Fruit fly (Drosophila melanogaster) whole organism, prepupa: Measurements from ENCODE around the gene piwi.

Experiments
- CG10631 ChIP-seq: fragments of 200-800 bp; sonication (Bioruptor generic); optimal IDR thresholded peaks from 2 replicates; lab custom pipeline; 2016; ENCODE audit warnings: missing biosample characterization, missing genetic modification characterization
- CG15336 ChIP-seq: fragments of 200-800 bp; sonication (Bioruptor generic); IDR thresholded peaks from 2 replicates; pipeline ENCODE4 v1.3.6; 2022; ENCODE audit warnings: missing biosample characterization, missing genetic modification characterization
- CG1621 ChIP-seq: fragments of 200-800 bp; sonication (Bioruptor generic); optimal IDR thresholded peaks from 3 replicates; lab custom pipeline; 2018; ENCODE audit warnings: missing biosample characterization, mild to moderate bottlenecking, missing genetic modification characterization
- CG31627 ChIP-seq: fragments of 200-800 bp; sonication (Bioruptor generic); optimal IDR thresholded peaks from 3 replicates; lab custom pipeline; 2016; ENCODE audit warnings: missing biosample characterization, missing genetic modification characterization
- CG4318 ChIP-seq: fragments of 200-800 bp; sonication (Bioruptor generic); optimal IDR thresholded peaks from 3 replicates; lab custom pipeline; 2017; ENCODE audit warnings: missing biosample characterization, mild to moderate bottlenecking, missing genetic modification characterization
- Eip78C ChIP-seq: fragments of 200-800 bp; sonication (Bioruptor generic); peaks from one replicate; lab custom pipeline; 2016; ENCODE audit warnings: missing biosample characterization, missing genetic modification characterization
- Hr4 ChIP-seq: fragments of 200-800 bp; sonication (Bioruptor generic); optimal IDR thresholded peaks from 3 replicates; lab custom pipeline; 2016; ENCODE audit warnings: missing biosample characterization, missing genetic modification characterization
- Sox15 ChIP-seq: fragments of 200-800 bp; sonication (Bioruptor generic); optimal IDR thresholded peaks from 3 replicates; lab custom pipeline; 2016; ENCODE audit warnings: missing biosample characterization, missing genetic modification characterization
- acj6 ChIP-seq: fragments of 200-800 bp; sonication (Bioruptor generic); optimal IDR thresholded peaks from 3 replicates; lab custom pipeline; 2016; ENCODE audit warnings: missing biosample characterization, missing genetic modification characterization
- fd85E ChIP-seq: fragments of 200-800 bp; sonication (Bioruptor generic); optimal IDR thresholded peaks from 3 replicates; lab custom pipeline; 2016; ENCODE audit warnings: missing biosample characterization, missing genetic modification characterization
- spab ChIP-seq: fragments of 200-800 bp; sonication (Bioruptor generic); optimal IDR thresholded peaks from 2 replicates; lab custom pipeline; 2017; ENCODE audit warnings: missing biosample characterization, mild to moderate bottlenecking, missing genetic modification characterization, missing genetic modification reagents

DNA sequence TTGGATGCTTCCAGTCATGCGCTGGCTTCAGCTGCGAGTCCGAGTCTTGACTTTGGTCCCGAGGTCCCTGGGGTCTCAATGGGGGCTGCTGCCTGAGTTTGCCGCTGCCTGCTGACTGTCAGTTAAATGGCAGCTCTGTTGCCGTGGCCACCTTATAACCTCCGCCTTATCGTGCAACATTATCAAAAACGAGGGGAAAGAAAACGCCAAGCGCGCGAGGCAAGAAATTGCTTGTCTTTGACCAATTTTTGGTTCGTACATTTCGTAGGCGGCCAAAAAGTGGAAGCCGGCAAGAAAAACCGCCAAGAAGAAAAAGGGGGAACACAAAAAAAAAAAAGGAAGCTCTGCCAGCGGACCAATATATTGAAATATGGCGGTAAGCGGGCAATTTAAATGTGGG lies 36.7 kb upstream of the piwi start:
- TF ChIP-seq CG4318 (no peak), acj6 (GFP tag; lab: Kevin White, UChicago) (no peak), CG15336 (GFP tag; lab: Robert Waterston, UW) (no peak), Hr4 (GFP tag; lab: Kevin White, UChicago) (no peak), CG31627 (no peak), Sox15 (GFP tag; lab: Kevin White, UChicago) (no peak), Eip78C (peak; percentile 62), CG1621 (tag; lab: Kevin White, UChicago) (no peak), spab (GFP tag; lab: Kevin White, UChicago) (no peak), fd85E (GFP tag; lab: Kevin White, UChicago) (no peak), CG10631 (GFP tag; lab: Kevin White, UChicago) (no peak)
